Worm (Caenorhabditis elegans): ENCODE measurements around the gene Y61A9LA.3.
"Not testable (repeated sequence)": the region's sequence is repeated elsewhere in the genome, so short reads cannot be mapped to it uniquely, and the experiment has no call there.

Gene Y61A9LA.3

ce11 chrV:4571997-4572396 is 1.1 kb downstream of the Y61A9LA.3 start:
- TF ChIP-seq nhr-28 (tag; optimal IDR thresholded peaks at IDR 0.05) (no peak), elt-1 (tag; optimal IDR thresholded peaks at IDR 0.05) (no peak), nfya-1 (tag; optimal IDR thresholded peaks at IDR 0.05; ENCODE audit: insufficient read depth) (peak; percentile 97), elt-2 (tag; optimal IDR thresholded peaks at IDR 0.05) (no peak), nhr-77 (tag; optimal IDR thresholded peaks at IDR 0.05) (no peak), hmg-11 (tag; optimal IDR thresholded peaks at IDR 0.05) (no peak), pha-4 (tag; optimal IDR thresholded peaks at IDR 0.05) (no peak), ceh-9 (tag; optimal IDR thresholded peaks at IDR 0.05) (no peak), daf-12 (tag; optimal IDR thresholded peaks at IDR 0.05) (no peak)

DNA sequence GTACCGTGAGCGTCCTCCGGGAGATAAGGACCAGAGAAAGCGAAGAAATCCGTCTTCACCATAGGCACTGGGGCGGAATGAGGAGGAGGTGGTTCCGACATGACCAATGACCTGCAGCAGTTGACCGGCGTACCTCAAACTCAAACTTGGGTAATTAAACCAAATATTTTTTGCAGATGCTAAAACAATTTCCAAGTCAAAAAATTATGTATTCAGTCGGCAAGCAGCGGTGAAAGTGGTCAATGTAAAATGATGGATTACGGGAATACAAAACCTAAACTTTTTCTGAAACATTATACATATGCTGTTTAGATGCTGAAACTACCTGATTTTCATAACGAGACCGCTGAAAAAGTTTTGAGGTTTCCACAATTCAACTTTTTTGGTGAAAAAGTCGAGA is 2.9 kb downstream of the Y61A9LA.3 start, which contains the start of gene hpo-39:
TSS of gene hpo-39 (minus strand) at position 101 of the 400 bp plus-strand sequence.
- not testable (repeated sequence) for TF ChIP-seq ceh-82, mdl-1, elt-3 (tag; optimal IDR thresholded peaks at IDR 0.05)

DNA sequence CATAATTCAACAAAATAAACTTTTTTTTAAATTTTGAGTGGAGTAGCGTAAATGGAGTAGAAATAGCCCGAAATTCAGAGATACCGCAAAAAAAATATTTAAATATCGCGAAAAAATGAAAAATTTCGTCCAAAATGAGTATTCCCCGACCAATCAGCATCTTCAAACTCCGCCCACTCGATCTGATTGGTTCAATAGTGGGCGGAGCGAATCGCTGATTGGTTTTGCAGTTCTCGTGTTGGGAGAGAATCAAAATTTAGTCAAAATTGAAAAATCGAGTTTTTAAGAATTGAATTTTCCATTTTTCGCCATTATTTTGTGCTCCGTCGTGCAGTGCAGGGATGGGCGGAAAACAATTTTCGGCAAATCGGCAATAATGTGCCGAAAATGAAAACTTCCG is 4.5 kb downstream of the Y61A9LA.3 start:
- TF ChIP-seq aly-2 (tag; optimal IDR thresholded peaks at IDR 0.05) (no peak), nfya-1 (tag; optimal IDR thresholded peaks at IDR 0.05; ENCODE audit: insufficient read depth) (peak; percentile 96)

DNA sequence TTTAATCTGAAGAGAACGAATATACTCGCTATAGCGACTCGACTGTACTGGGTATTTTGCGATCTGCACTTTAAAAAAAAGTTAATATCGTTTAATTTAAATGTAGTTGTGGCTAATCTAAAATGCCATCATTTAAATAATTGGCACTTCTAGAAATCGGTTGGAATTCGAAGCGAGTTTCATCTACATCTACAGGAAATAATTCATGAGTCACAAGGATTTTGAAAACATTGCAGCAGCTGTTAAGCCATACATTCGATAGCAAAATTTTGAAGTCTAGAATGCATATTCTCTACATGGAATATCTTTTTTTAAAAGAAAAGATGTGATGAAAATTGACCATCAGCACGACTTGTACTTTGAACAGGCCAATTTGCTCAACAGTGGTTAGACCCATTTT is 9.7 kb downstream of the Y61A9LA.3 start:
- TF ChIP-seq R02D3.7 (tag; optimal IDR thresholded peaks at IDR 0.05) = no peak
- TF ChIP-seq ZK546.5 (tag; optimal IDR thresholded peaks at IDR 0.05) = no peak

DNA sequence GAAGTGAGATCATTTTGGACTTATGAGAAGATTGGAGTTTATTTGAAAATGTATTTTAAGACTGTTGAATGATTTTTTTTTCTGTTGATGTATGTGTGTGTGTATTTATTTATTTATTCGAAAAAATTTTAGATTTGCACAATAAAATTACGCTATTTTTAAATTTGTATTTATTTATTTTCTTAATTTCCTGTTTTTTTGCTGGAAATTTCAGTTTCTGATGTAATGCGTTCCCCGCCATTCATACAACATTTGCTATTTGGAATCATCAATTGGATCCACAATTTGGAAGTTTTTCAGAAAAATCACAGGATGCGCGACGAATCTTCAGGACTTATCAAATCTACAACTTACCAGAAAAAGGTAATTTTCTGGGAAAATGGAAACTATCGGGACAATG is 14.1 kb downstream of the Y61A9LA.3 start, which contains the start of gene Y61A9LA.1:
TSS of gene Y61A9LA.1 (plus strand) at position 301 of the 400 bp plus-strand sequence.
- no peak for TF ChIP-seq eor-1 (tag; optimal IDR thresholded peaks at IDR 0.05)
- TF ChIP-seq fkh-2 (tag; optimal IDR thresholded peaks at IDR 0.05) = no peak
- TF ChIP-seq unc-62 (GFP tag; optimal IDR thresholded peaks at IDR 0.05) = no peak
- TF ChIP-seq lin-39 (tag; optimal IDR thresholded peaks at IDR 0.05) = no peak
- no peak for TF ChIP-seq elt-3 (tag; optimal IDR thresholded peaks at IDR 0.05)
- no peak for TF ChIP-seq zag-1 (tag; optimal IDR thresholded peaks at IDR 0.05)
- no peak for TF ChIP-seq nhr-25 (tag; optimal IDR thresholded peaks at IDR 0.05)

DNA sequence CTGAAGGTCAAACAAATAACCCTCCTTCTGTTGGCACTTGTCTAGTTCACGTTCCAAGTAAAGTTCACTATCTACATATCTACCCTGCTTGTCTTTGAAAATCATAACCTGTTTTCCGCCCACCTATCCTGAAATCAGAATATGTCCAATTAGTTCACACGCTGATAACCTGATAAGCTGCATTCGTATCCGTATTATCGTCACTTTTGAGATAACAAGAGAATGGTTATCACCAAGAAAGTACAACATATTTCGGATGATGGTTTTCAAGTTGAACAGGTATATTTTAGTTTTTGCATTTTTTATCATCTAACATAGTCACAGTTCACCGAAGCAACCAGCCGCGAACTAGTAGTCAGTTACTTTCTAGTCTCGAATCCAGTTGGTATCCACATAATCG is 19.9 kb downstream of the Y61A9LA.3 start:
- TF ChIP-seq eor-1 (tag; optimal IDR thresholded peaks at IDR 0.05) = no peak
- TF ChIP-seq nhr-23 (tag; optimal IDR thresholded peaks at IDR 0.05) = no peak
- TF ChIP-seq pha-4 (tag; optimal IDR thresholded peaks at IDR 0.05) = no peak
- TF ChIP-seq ceh-28 (tag; optimal IDR thresholded peaks at IDR 0.05) = no peak
- no peak for TF ChIP-seq egl-5 (tag; optimal IDR thresholded peaks at IDR 0.05)
- TF ChIP-seq nhr-67 (tag; optimal IDR thresholded peaks at IDR 0.05) = no peak
- TF ChIP-seq nhr-43 (tag; optimal IDR thresholded peaks at IDR 0.05; ENCODE audit: poor library complexity, severe bottlenecking) = no peak
- no peak for TF ChIP-seq snpc-4 (tag; optimal IDR thresholded peaks at IDR 0.05)
- TF ChIP-seq fkh-10 (GFP tag; optimal IDR thresholded peaks at IDR 0.05) = no peak
- no peak for TF ChIP-seq nhr-77 (tag; optimal IDR thresholded peaks at IDR 0.05)
- no peak for TF ChIP-seq tbx-2 (tag; optimal IDR thresholded peaks at IDR 0.05)
- no peak for TF ChIP-seq unc-39 (tag; optimal IDR thresholded peaks at IDR 0.05)
- no peak for TF ChIP-seq ZK546.5 (tag; optimal IDR thresholded peaks at IDR 0.05)
- TF ChIP-seq fkh-2 (tag; optimal IDR thresholded peaks at IDR 0.05) = no peak

DNA sequence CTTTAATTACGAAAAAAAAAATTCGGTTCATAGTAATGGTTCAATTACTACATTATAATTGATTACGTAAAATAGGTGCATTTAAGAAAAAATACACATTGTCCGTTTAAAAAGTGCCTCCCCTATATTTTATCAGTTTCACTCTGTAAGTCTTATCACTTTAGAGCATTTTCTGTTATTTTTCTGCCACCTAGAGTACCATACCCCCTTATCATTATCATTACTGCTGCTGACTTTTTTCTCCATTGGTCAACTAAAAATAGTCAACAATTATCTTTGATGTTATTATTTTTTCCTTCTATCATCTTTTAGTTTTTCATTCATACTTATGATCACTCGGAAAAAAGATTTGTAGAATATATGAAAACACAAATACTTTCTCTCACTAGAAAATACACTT is 27.6 kb downstream of the Y61A9LA.3 start:
- TF ChIP-seq fkh-10 (GFP tag; optimal IDR thresholded peaks at IDR 0.05) = no peak
- peak; percentile 47 for TF ChIP-seq pqm-1 (tag; optimal IDR thresholded peaks at IDR 0.05)
- peak; percentile 49 for TF ChIP-seq elt-2 (tag; optimal IDR thresholded peaks at IDR 0.05)
- no peak for TF ChIP-seq unc-39 (tag; optimal IDR thresholded peaks at IDR 0.05)
